Worm (Caenorhabditis elegans) whole organism, young adult: Measurements from ENCODE around the gene F10E7.1.
A peak's percentile ranks its signal among the peaks of the same experiment; 100 is the strongest.

Experiments used
- B0261.1 ChIP-seq: sonication (generic microtip); optimal IDR thresholded peaks from 2 replicates; lab custom pipeline; 2016; ENCODE audit warnings: mild to moderate bottlenecking, missing genetic modification characterization, moderate library complexity, missing compliant biosample characterization
- B0336.3 ChIP-seq: fragments of 200-800 bp; sonication (Bioruptor generic); IDR thresholded peaks from 2 replicates; pipeline ENCODE4 v1.3.6; 2022; ENCODE audit warnings: missing genetic modification characterization, missing compliant biosample characterization
- C17E4.6 ChIP-seq: fragments of 200-800 bp; sonication (Bioruptor generic); IDR thresholded peaks from 2 replicates; pipeline ENCODE4 v1.3.6; 2022; ENCODE audit warnings: missing genetic modification reagents, missing genetic modification characterization, missing compliant biosample characterization
- F33H1.4 ChIP-seq: fragments of 200-800 bp; sonication (Bioruptor generic); IDR thresholded peaks from 2 replicates; pipeline ENCODE4 v1.3.6; 2022; ENCODE audit warnings: missing genetic modification reagents, missing genetic modification characterization, missing compliant biosample characterization
- F39B2.1 ChIP-seq: fragments of 200-800 bp; sonication (Bioruptor generic); IDR thresholded peaks from 2 replicates; pipeline ENCODE4 v1.3.6; 2022; ENCODE audit warnings: missing genetic modification reagents, missing genetic modification characterization, missing compliant biosample characterization
- K11D2.4 ChIP-seq: fragments of 200-800 bp; sonication (Bioruptor generic); IDR thresholded peaks from 2 replicates; pipeline ENCODE4 v1.3.6; 2022; ENCODE audit warnings: missing genetic modification reagents, missing genetic modification characterization, missing compliant biosample characterization
- K12H6.12 ChIP-seq: fragments of 200-800 bp; sonication (Bioruptor generic); optimal IDR thresholded peaks from 2 replicates; lab custom pipeline; 2018; ENCODE audit warnings: mild to moderate bottlenecking, missing genetic modification characterization, missing compliant biosample characterization
- T26A5.8 ChIP-seq: sonication (generic microtip); optimal IDR thresholded peaks from 2 replicates; lab custom pipeline; 2016; ENCODE audit warnings: missing genetic modification characterization, missing compliant biosample characterization
- Y53F4B.3 ChIP-seq: fragments of 200-800 bp; sonication (Bioruptor generic); IDR thresholded peaks from 2 replicates; pipeline ENCODE4 v1.3.6; 2022; ENCODE audit warnings: missing genetic modification reagents, missing genetic modification characterization, missing compliant biosample characterization
- Y67H2A.10 ChIP-seq: fragments of 200-800 bp; sonication (Bioruptor generic); conservative IDR thresholded peaks from 2 replicates; pipeline ENCODE4 v1.3.6; 2022; ENCODE audit warnings: missing genetic modification reagents, missing genetic modification characterization, missing compliant biosample characterization
- akir-1 ChIP-seq: fragments of 200-800 bp; sonication (Bioruptor generic); optimal IDR thresholded peaks from 2 replicates; lab custom pipeline; 2018; ENCODE audit warnings: mild to moderate bottlenecking, missing genetic modification characterization, moderate library complexity, missing compliant biosample characterization
- aptf-2 ChIP-seq: fragments of 200-800 bp; sonication (Bioruptor generic); conservative IDR thresholded peaks from 2 replicates; pipeline ENCODE4 v1.3.6; 2022; ENCODE audit warnings: missing genetic modification reagents, missing genetic modification characterization, missing compliant biosample characterization
- athp-1 ChIP-seq: sonication (generic microtip); optimal IDR thresholded peaks from 2 replicates; lab custom pipeline; 2017; ENCODE audit warnings: mild to moderate bottlenecking, missing genetic modification characterization, missing compliant biosample characterization
- bed-2 ChIP-seq: fragments of 200-800 bp; sonication (Bioruptor generic); IDR thresholded peaks from 2 replicates; pipeline ENCODE4 v1.3.6; 2022; ENCODE audit warnings: missing genetic modification reagents, missing genetic modification characterization, missing compliant biosample characterization
- ccch-3 ChIP-seq: fragments of 200-800 bp; sonication (Bioruptor generic); optimal IDR thresholded peaks from 2 replicates; lab custom pipeline; 2018; ENCODE audit warnings: mild to moderate bottlenecking, missing genetic modification characterization, missing compliant biosample characterization
- ceh-100 ChIP-seq: fragments of 200-800 bp; sonication (Bioruptor generic); IDR thresholded peaks from 2 replicates; pipeline ENCODE4 v1.3.6; 2022; ENCODE audit warnings: missing genetic modification reagents, missing genetic modification characterization, missing compliant biosample characterization
- ceh-40 ChIP-seq: fragments of 200-800 bp; sonication (Bioruptor generic); IDR thresholded peaks from 2 replicates; pipeline ENCODE4 v1.3.6; 2022; ENCODE audit warnings: missing genetic modification characterization, missing compliant biosample characterization
- ceh-58 ChIP-seq: fragments of 200-800 bp; sonication (Bioruptor generic); IDR thresholded peaks from 2 replicates; pipeline ENCODE4 v1.3.6; 2022; ENCODE audit warnings: missing genetic modification characterization, missing compliant biosample characterization
- ceh-79 ChIP-seq: sonication (generic microtip); optimal IDR thresholded peaks from 2 replicates; lab custom pipeline; 2017; ENCODE audit warnings: mild to moderate bottlenecking, missing genetic modification characterization, missing compliant biosample characterization
- dox-1 ChIP-seq: fragments of 200-800 bp; sonication (Bioruptor generic); IDR thresholded peaks from 2 replicates; pipeline ENCODE4 v1.3.6; 2022; ENCODE audit warnings: missing genetic modification reagents, missing genetic modification characterization, missing compliant biosample characterization
- efl-1 ChIP-seq: fragments of 150-350 bp; optimal IDR thresholded peaks from 2 replicates; lab custom pipeline; 2014; ENCODE audit warnings: missing biosample characterization, missing genetic modification reagents, missing genetic modification characterization
- egl-18 ChIP-seq: fragments of 200-800 bp; sonication (Bioruptor generic); IDR thresholded peaks from 2 replicates; pipeline ENCODE4 v1.3.6; 2022; ENCODE audit warnings: missing genetic modification reagents, missing genetic modification characterization, missing compliant biosample characterization
- egl-44 ChIP-seq: fragments of 200-800 bp; sonication (Bioruptor generic); IDR thresholded peaks from 2 replicates; pipeline ENCODE4 v1.3.6; 2022; ENCODE audit warnings: missing genetic modification reagents, missing genetic modification characterization, missing compliant biosample characterization
- ekl-4 ChIP-seq: fragments of 200-800 bp; sonication (Bioruptor generic); IDR thresholded peaks from 2 replicates; pipeline ENCODE4 v1.3.6; 2022; ENCODE audit warnings: missing genetic modification reagents, missing genetic modification characterization, missing compliant biosample characterization
- fkh-3 ChIP-seq: sonication (generic microtip); optimal IDR thresholded peaks from 2 replicates; lab custom pipeline; 2016; ENCODE audit warnings: mild to moderate bottlenecking, missing genetic modification characterization, missing compliant biosample characterization
- hrde-1 ChIP-seq: sonication (generic microtip); optimal IDR thresholded peaks from 2 replicates; lab custom pipeline; 2016; ENCODE audit warnings: missing genetic modification characterization, mild to moderate bottlenecking, missing compliant biosample characterization, moderate library complexity, missing genotype, missing genetic modification reagents, borderline replicate concordance
- hsf-1 ChIP-seq: fragments of 200-800 bp; sonication (Bioruptor generic); IDR thresholded peaks from 2 replicates; pipeline ENCODE4 v1.3.6; 2022; ENCODE audit warnings: missing genetic modification reagents, missing genetic modification characterization, missing compliant biosample characterization
- let-526 ChIP-seq: fragments of 200-800 bp; sonication (Bioruptor generic); IDR thresholded peaks from 2 replicates; pipeline ENCODE4 v1.3.6; 2022; ENCODE audit warnings: missing genetic modification reagents, missing genetic modification characterization, missing compliant biosample characterization
- lin-40 ChIP-seq: sonication (generic microtip); optimal IDR thresholded peaks from 2 replicates; lab custom pipeline; 2016; ENCODE audit warnings: missing genetic modification characterization, mild to moderate bottlenecking, missing compliant biosample characterization, missing genotype, missing genetic modification reagents
- lin-54 ChIP-seq: fragments of 200-800 bp; sonication (Bioruptor generic); optimal IDR thresholded peaks from 2 replicates; lab custom pipeline; 2018; ENCODE audit warnings: mild to moderate bottlenecking, missing genetic modification characterization, missing compliant biosample characterization
- lir-1 ChIP-seq: fragments of 200-800 bp; sonication (Bioruptor generic); conservative IDR thresholded peaks from 2 replicates; pipeline ENCODE4 v1.3.6; 2022; ENCODE audit warnings: missing genetic modification reagents, missing genetic modification characterization, missing compliant biosample characterization
- lsy-27 ChIP-seq: sonication (generic microtip); optimal IDR thresholded peaks from 2 replicates; lab custom pipeline; 2017; ENCODE audit warnings: missing genetic modification characterization, mild to moderate bottlenecking, missing compliant biosample characterization, antibody characterized with exemption, missing genotype, borderline replicate concordance; ENCODE audit not compliant: insufficient read depth
- mcd-1 ChIP-seq: fragments of 200-800 bp; sonication (Bioruptor generic); IDR thresholded peaks from 2 replicates; pipeline ENCODE4 v1.3.6; 2022; ENCODE audit warnings: missing genetic modification reagents, missing genetic modification characterization, missing compliant biosample characterization
- nfyb-1 ChIP-seq: fragments of 200-800 bp; sonication (Bioruptor generic); IDR thresholded peaks from 2 replicates; pipeline ENCODE4 v1.3.6; 2022; ENCODE audit warnings: missing genetic modification reagents, missing genetic modification characterization, missing compliant biosample characterization
- nhr-179 ChIP-seq: sonication (generic microtip); optimal IDR thresholded peaks from 2 replicates; lab custom pipeline; 2016; ENCODE audit warnings: mild to moderate bottlenecking, missing genetic modification characterization, missing compliant biosample characterization
- rcor-1 ChIP-seq: fragments of 200-800 bp; sonication (Bioruptor generic); IDR thresholded peaks from 2 replicates; pipeline ENCODE4 v1.3.6; 2022; ENCODE audit warnings: missing genetic modification reagents, missing genetic modification characterization, missing compliant biosample characterization
- sea-2 ChIP-seq: fragments of 200-800 bp; sonication (Bioruptor generic); IDR thresholded peaks from 2 replicates; pipeline ENCODE4 v1.3.6; 2022; ENCODE audit warnings: missing genetic modification characterization, missing compliant biosample characterization
- snpc-1.1 ChIP-seq: sonication (generic microtip); optimal IDR thresholded peaks from 2 replicates; lab custom pipeline; 2017; ENCODE audit warnings: missing genetic modification characterization, mild to moderate bottlenecking, missing compliant biosample characterization, antibody characterized with exemption, moderate library complexity, missing genotype, missing genetic modification reagents; ENCODE audit not compliant: insufficient read depth
- snpc-3.4 ChIP-seq: sonication (generic microtip); optimal IDR thresholded peaks from 2 replicates; lab custom pipeline; 2017; ENCODE audit warnings: missing genetic modification characterization, mild to moderate bottlenecking, missing compliant biosample characterization, antibody characterized with exemption, moderate library complexity, missing genotype, missing genetic modification reagents
- snpc-4 ChIP-seq, 5 experiments: fragments of 150-350 bp in 1 of 5; sonication (generic microtip) in 4 of 5; optimal IDR thresholded peaks; 2 replicates each; lab custom pipeline; 2014 to 2018; ENCODE audit warnings: missing genetic modification characterization in 5 of 5, missing biosample characterization in 3 of 5, antibody characterized with exemption in 2 of 5, mild to moderate bottlenecking in 2 of 5, missing compliant biosample characterization in 2 of 5, missing genotype in 2 of 5, moderate library complexity in 2 of 5, missing genetic modification reagents in 1 of 5
- somi-1 ChIP-seq: fragments of 200-800 bp; sonication (Bioruptor generic); optimal IDR thresholded peaks from 2 replicates; lab custom pipeline; 2018; ENCODE audit warnings: mild to moderate bottlenecking, missing genetic modification characterization, missing compliant biosample characterization
- tbp1 ChIP-seq: fragments of 200-800 bp; sonication (Bioruptor generic); optimal IDR thresholded peaks from 2 replicates; lab custom pipeline; 2018; ENCODE audit warnings: mild to moderate bottlenecking, missing genetic modification characterization, missing compliant biosample characterization
- tlf-1 ChIP-seq: fragments of 200-800 bp; sonication (Bioruptor generic); optimal IDR thresholded peaks from 2 replicates; lab custom pipeline; 2018; ENCODE audit warnings: mild to moderate bottlenecking, missing genetic modification characterization, missing compliant biosample characterization
- xnd-1 ChIP-seq: sonication (generic microtip); optimal IDR thresholded peaks from 2 replicates; lab custom pipeline; 2016; ENCODE audit warnings: missing genotype, missing genetic modification reagents, missing genetic modification characterization, missing compliant biosample characterization
- ztf-25 ChIP-seq: fragments of 200-800 bp; sonication (Bioruptor generic); IDR thresholded peaks from 2 replicates; pipeline ENCODE4 v1.3.6; 2022; ENCODE audit warnings: missing genetic modification reagents, missing genetic modification characterization, missing compliant biosample characterization
- ztf-3 ChIP-seq: fragments of 200-800 bp; sonication (Bioruptor generic); optimal IDR thresholded peaks from 2 replicates; lab custom pipeline; 2018; ENCODE audit warnings: mild to moderate bottlenecking, missing genetic modification characterization, missing compliant biosample characterization

The F10E7.1 gene

DNA sequence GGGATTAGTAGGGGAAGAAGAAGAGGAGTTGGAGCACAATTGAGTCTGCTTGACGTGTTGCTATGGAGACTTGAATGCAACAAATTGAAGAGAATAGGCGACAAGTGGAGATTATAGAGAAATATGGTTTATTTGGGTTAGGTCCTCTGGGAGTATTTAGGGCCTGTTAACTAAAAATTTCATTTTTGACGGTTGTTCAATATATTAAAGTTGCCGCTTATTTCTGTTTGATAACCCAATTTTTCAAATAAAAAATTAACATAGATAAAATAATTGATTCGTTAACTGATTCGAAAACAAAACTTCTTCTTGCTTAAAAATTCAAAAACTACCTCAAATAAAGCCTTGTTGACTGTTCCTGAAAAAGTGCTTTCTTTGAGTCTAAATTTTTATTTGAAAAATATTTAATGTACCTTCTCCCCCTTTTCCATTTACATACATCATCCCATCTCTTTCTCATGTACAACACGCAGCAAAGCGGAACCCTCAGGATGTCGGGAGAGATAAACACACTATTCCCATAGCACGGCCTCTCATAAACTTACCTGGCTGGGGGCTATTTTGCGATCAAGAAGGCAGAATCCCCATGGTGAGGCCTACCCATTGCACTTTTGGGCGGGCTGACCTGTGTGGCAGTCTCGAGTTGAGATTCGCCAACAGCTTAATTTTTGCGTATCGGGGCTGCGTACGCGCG is 44.9 kb downstream of the F10E7.1 start, which contains the start of gene dyf-13:
dyf-13 (minus strand) TSS at position 51 of the 694 bp plus-strand sequence.
- TF ChIP-seq nfyb-1 (no peak), aptf-2 (0 out of 2 replicates have a peak, but pooled peaks have one; percentile 60), efl-1 (no peak), snpc-3.4 (tag; lab: Kevin White, UChicago) (peak; percentile 45), ekl-4 (no peak), lir-1 (no peak), ceh-40 (GFP tag; lab: Robert Waterston, UW) (no peak), snpc-1.1 (tag; lab: Kevin White, UChicago) (peak; percentile 86), fkh-3 (tag; lab: Kevin White, UChicago) (no peak), B0336.3 (GFP tag; lab: Robert Waterston, UW) (no peak), ceh-58 (no peak), sea-2 (GFP tag; lab: Robert Waterston, UW) (no peak), F39B2.1 (GFP tag; lab: Robert Waterston, UW) (no peak), let-526 (no peak), lin-40 (tag; lab: Kevin White, UChicago) (no peak), ccch-3 (GFP tag; lab: Kevin White, UChicago) (no peak), nhr-179 (tag; lab: Kevin White, UChicago) (no peak), bed-2 (no peak), somi-1 (GFP tag; lab: Kevin White, UChicago) (no peak), T26A5.8 (tag; lab: Kevin White, UChicago) (no peak), lin-54 (no peak), C17E4.6 (GFP tag; lab: Robert Waterston, UW) (no peak), mcd-1 (GFP tag; lab: Robert Waterston, UW) (no peak), tlf-1 (GFP tag; lab: Kevin White, UChicago) (no peak), rcor-1 (GFP tag; lab: Robert Waterston, UW) (no peak), akir-1 (GFP tag; lab: Kevin White, UChicago) (no peak), dox-1 (GFP tag; lab: Robert Waterston, UW) (no peak), ztf-25 (GFP tag; lab: Robert Waterston, UW) (0 out of 2 replicates have a peak, but pooled peaks have one; percentile 30), ceh-79 (no peak), Y53F4B.3 (GFP tag; lab: Robert Waterston, UW) (no peak), Y67H2A.10 (GFP tag; lab: Robert Waterston, UW) (no peak), hrde-1 (tag; lab: Kevin White, UChicago) (no peak), ztf-3 (GFP tag; lab: Kevin White, UChicago) (no peak), egl-44 (no peak), ceh-100 (GFP tag; lab: Robert Waterston, UW) (no peak), K11D2.4 (no peak), F33H1.4 (GFP tag; lab: Robert Waterston, UW) (no peak), B0261.1 (tag; lab: Kevin White, UChicago) (no peak), xnd-1 (tag; lab: Kevin White, UChicago) (no peak), lsy-27 (tag; lab: Kevin White, UChicago) (no peak), K12H6.12 (tag; lab: Kevin White, UChicago) (no peak), hsf-1 (GFP tag; lab: Robert Waterston, UW) (no peak), snpc-4 (GFP tag; optimal IDR thresholded peaks at IDR 0.05; lab: Kevin White, UChicago) (peak; percentile 70), snpc-4 (tag; optimal IDR thresholded peaks at IDR 0.05; lab: Kevin White, UChicago) (peak in 3 of 4 experiments; percentile 82 to 86 (median 84)), athp-1 (tag; lab: Kevin White, UChicago) (no peak), egl-18 (GFP tag; lab: Robert Waterston, UW) (0 out of 2 replicates have a peak, but pooled peaks have one; percentile 41), tbp1 (GFP tag; lab: Kevin White, UChicago) (peak; percentile 29)
- TF ChIP-seq, all 124 proteins: peak for 7
